Fruit fly (Drosophila melanogaster) whole organism, pupa: ENCODE measurements around the gene CG42869.
A peak's percentile ranks its signal among the peaks of the same experiment; 100 is the strongest.

Source experiments
- CG10348 ChIP-seq: fragments of 200-800 bp; sonication (Bioruptor generic); IDR thresholded peaks from 2 replicates; pipeline ENCODE4 v1.3.6; 2022; ENCODE audit warnings: missing biosample characterization, missing genetic modification characterization
- CG12605 ChIP-seq: fragments of 200-800 bp; sonication (Bioruptor generic); IDR thresholded peaks from 2 replicates; pipeline ENCODE4 v1.3.6; 2022; ENCODE audit warnings: missing biosample characterization, missing genetic modification characterization
- CG13204 ChIP-seq: fragments of 200-800 bp; sonication (Bioruptor generic); optimal IDR thresholded peaks from 2 replicates; lab custom pipeline; 2018; ENCODE audit warnings: missing biosample characterization, mild to moderate bottlenecking, missing genetic modification characterization, moderate library complexity
- CG14655 ChIP-seq: fragments of 200-800 bp; sonication (Bioruptor generic); optimal IDR thresholded peaks from 3 replicates; lab custom pipeline; 2017; ENCODE audit warnings: mild to moderate bottlenecking, missing biosample characterization, missing genetic modification reagents, missing genetic modification characterization
- CG15710 ChIP-seq: fragments of 200-800 bp; sonication (Bioruptor generic); optimal IDR thresholded peaks from 2 replicates; lab custom pipeline; 2018; ENCODE audit warnings: missing biosample characterization, mild to moderate bottlenecking, missing genetic modification characterization, moderate library complexity
- CG17806 ChIP-seq: fragments of 200-800 bp; sonication (Bioruptor generic); optimal IDR thresholded peaks from 2 replicates; lab custom pipeline; 2018; ENCODE audit warnings: missing biosample characterization, mild to moderate bottlenecking, missing genetic modification characterization, moderate library complexity
- CG32121 ChIP-seq: fragments of 200-800 bp; sonication (Bioruptor generic); IDR thresholded peaks from 2 replicates; pipeline ENCODE4 v1.3.6; 2022; ENCODE audit warnings: missing biosample characterization, missing genetic modification characterization
- CG34367 ChIP-seq: fragments of 200-800 bp; sonication (Bioruptor generic); optimal IDR thresholded peaks from 2 replicates; lab custom pipeline; 2018; ENCODE audit warnings: missing biosample characterization, mild to moderate bottlenecking, missing genetic modification characterization
- CG4496 ChIP-seq: fragments of 200-800 bp; sonication (Bioruptor generic); IDR thresholded peaks from 3 replicates; pipeline ENCODE4 v1.3.6; 2022; ENCODE audit warnings: missing biosample characterization, missing genetic modification characterization
- CG8159 ChIP-seq: fragments of 200-800 bp; sonication (Bioruptor generic); optimal IDR thresholded peaks from 3 replicates; lab custom pipeline; 2018; ENCODE audit warnings: missing biosample characterization, mild to moderate bottlenecking, missing genetic modification characterization, moderate library complexity
- CG8301 ChIP-seq: fragments of 200-800 bp; sonication (Bioruptor generic); optimal IDR thresholded peaks from 2 replicates; lab custom pipeline; 2018; ENCODE audit warnings: missing biosample characterization, mild to moderate bottlenecking, missing genetic modification characterization
- CG9948 ChIP-seq: fragments of 200-800 bp; sonication (Bioruptor generic); optimal IDR thresholded peaks from 2 replicates; lab custom pipeline; 2018; ENCODE audit warnings: missing biosample characterization, mild to moderate bottlenecking, missing genetic modification characterization, moderate library complexity
- D1 ChIP-seq: fragments of 200-800 bp; sonication (Bioruptor generic); optimal IDR thresholded peaks from 2 replicates; lab custom pipeline; 2018; ENCODE audit warnings: missing biosample characterization, mild to moderate bottlenecking, missing genetic modification characterization, moderate library complexity
- EcR ChIP-seq: fragments of 200-800 bp; sonication (Bioruptor generic); optimal IDR thresholded peaks from 3 replicates; lab custom pipeline; 2019; ENCODE audit warnings: missing biosample characterization, missing genetic modification characterization, mild to moderate bottlenecking, moderate library complexity, missing genetic modification reagents
- Ets98B ChIP-seq: fragments of 200-800 bp; sonication (Bioruptor generic); IDR thresholded peaks from 2 replicates; pipeline ENCODE4 v1.3.6; 2022; ENCODE audit warnings: missing biosample characterization, missing genetic modification characterization
- Pif1A ChIP-seq: fragments of 200-800 bp; sonication (Bioruptor generic); optimal IDR thresholded peaks from 3 replicates; lab custom pipeline; 2016; ENCODE audit warnings: missing biosample characterization, missing genetic modification characterization
- Pif1B ChIP-seq: fragments of 200-800 bp; sonication (Bioruptor generic); optimal IDR thresholded peaks from 3 replicates; lab custom pipeline; 2016; ENCODE audit warnings: missing biosample characterization, missing genetic modification characterization
- Snoo ChIP-seq: fragments of 200-800 bp; sonication (Bioruptor generic); optimal IDR thresholded peaks from 3 replicates; lab custom pipeline; 2017; ENCODE audit warnings: missing biosample characterization, mild to moderate bottlenecking, missing genetic modification characterization, inconsistent platforms
- fd96Ca ChIP-seq: fragments of 200-800 bp; sonication (Bioruptor generic); IDR thresholded peaks from 3 replicates; pipeline ENCODE4 v1.3.6; 2022; ENCODE audit warnings: missing biosample characterization, missing genetic modification characterization
- gl ChIP-seq: fragments of 200-800 bp; sonication (Bioruptor generic); optimal IDR thresholded peaks from 2 replicates; lab custom pipeline; 2018; ENCODE audit warnings: missing biosample characterization, mild to moderate bottlenecking, missing genetic modification characterization
- rn ChIP-seq: fragments of 200-800 bp; sonication (Bioruptor generic); IDR thresholded peaks from 2 replicates; pipeline ENCODE4 v1.3.6; 2022; ENCODE audit warnings: missing biosample characterization, missing genetic modification characterization

The CG42869 gene

DNA sequence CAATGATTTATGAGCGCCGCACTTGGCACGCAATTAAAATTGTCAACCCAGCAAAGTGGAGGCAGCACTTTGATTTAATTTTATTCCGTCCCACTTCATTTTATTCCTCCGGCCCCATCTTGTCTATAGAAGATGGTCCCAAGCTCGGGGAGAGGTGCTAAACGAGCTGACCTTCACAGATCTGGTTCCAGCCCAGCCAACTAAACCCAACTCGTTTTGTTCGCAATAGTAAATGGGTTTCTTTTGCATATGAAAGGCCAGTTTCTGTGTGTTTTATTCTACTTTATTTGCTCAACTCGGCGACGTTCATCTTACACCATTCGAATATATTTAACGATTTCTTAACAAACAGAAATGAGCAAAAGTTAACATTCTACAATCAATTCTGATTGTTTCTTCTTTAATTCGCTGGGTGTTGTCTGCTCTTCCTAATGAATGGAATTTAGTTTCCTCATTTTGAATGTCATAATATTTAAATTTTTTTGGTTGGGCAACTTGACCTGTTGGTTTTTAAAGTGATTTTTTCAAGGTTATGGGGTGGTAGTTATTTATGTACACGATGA lies 43.5 kb downstream of the CG42869 start:
- TF ChIP-seq CG17806 = no peak
- no peak for TF ChIP-seq CG8159 (tag; lab: Kevin White, UChicago)
- no peak for TF ChIP-seq Pif1A (GFP tag; lab: Kevin White, UChicago)
- peak; percentile 54 for TF ChIP-seq EcR (GFP tag; lab: Kevin White, UChicago)
- TF ChIP-seq, all 21 proteins: peak for 1

- TF ChIP-seq CG8301 (peak; percentile 49), CG14655 (GFP tag; lab: Kevin White, UChicago) (peak; percentile 51), Ets98B (GFP tag; lab: Robert Waterston, UW) (0 out of 2 replicates have a peak, but pooled peaks have one; percentile 17), CG4496 (0 out of 3 replicates have a peak, but pooled peaks have one; percentile 13), CG34367 (no peak)
Measured at dm6 chr3R:21691114-21691513, 45.5 kb downstream of the CG42869 start.

- no peak for TF ChIP-seq rn (GFP tag; lab: Robert Waterston, UW)
- 0 out of 3 replicates have a peak, but pooled peaks have one; percentile 33 for TF ChIP-seq fd96Ca (GFP tag; lab: Robert Waterston, UW)
- no peak for TF ChIP-seq CG15710 (tag; lab: Kevin White, UChicago)
- TF ChIP-seq CG32121 = no peak; the same call in 1 of the 2 replicates
- TF ChIP-seq CG12605 (GFP tag; lab: Robert Waterston, UW) = no peak
- TF ChIP-seq Pif1A (GFP tag; lab: Kevin White, UChicago) = peak; percentile 19
- TF ChIP-seq D1 (tag; lab: Kevin White, UChicago) = no peak
- TF ChIP-seq Ets98B (GFP tag; lab: Robert Waterston, UW) = peak; percentile 24; the same call in 1 of the 2 replicates
- peak; percentile 58 for TF ChIP-seq CG14655 (GFP tag; lab: Kevin White, UChicago)
- TF ChIP-seq CG8301 = peak; percentile 51
- TF ChIP-seq CG10348 (GFP tag; lab: Robert Waterston, UW) = no peak
- no peak for TF ChIP-seq CG13204 (GFP tag; lab: Kevin White, UChicago)
Measured at dm6 chr3R:21688596-21688995, 48.1 kb downstream of the CG42869 start.

dm6 chr3R:21687902-21688301 lies 48.7 kb downstream of the CG42869 start:
- TF ChIP-seq CG34367 (no peak), Pif1B (GFP tag; lab: Kevin White, UChicago) (peak; percentile 32), gl (tag; lab: Kevin White, UChicago) (no peak), CG12605 (GFP tag; lab: Robert Waterston, UW) (peak; percentile 33; the same call in 1 of the 2 replicates), CG9948 (tag; lab: Kevin White, UChicago) (peak; percentile 13), Snoo (no peak), Pif1A (GFP tag; lab: Kevin White, UChicago) (peak; percentile 18), CG4496 (peak; percentile 79), CG14655 (GFP tag; lab: Kevin White, UChicago) (peak; percentile 26), fd96Ca (GFP tag; lab: Robert Waterston, UW) (peak; percentile 80), CG17806 (peak; percentile 16), Ets98B (GFP tag; lab: Robert Waterston, UW) (peak; percentile 70), rn (GFP tag; lab: Robert Waterston, UW) (peak; percentile 52; the same call in 1 of the 2 replicates), CG13204 (GFP tag; lab: Kevin White, UChicago) (no peak), CG8159 (tag; lab: Kevin White, UChicago) (no peak), EcR (GFP tag; lab: Kevin White, UChicago) (no peak), CG32121 (peak; percentile 78), CG15710 (tag; lab: Kevin White, UChicago) (no peak), CG8301 (peak; percentile 41), CG10348 (GFP tag; lab: Robert Waterston, UW) (no peak), D1 (tag; lab: Kevin White, UChicago) (no peak)
